Fruit fly (Drosophila melanogaster) ovary, adult (tissue): Measurements from ENCODE around the gene Axs.

Experiments used
- CG17801 ChIP-seq: fragments of 200-800 bp; optimal IDR thresholded peaks from 2 replicates; lab custom pipeline; 2019; ENCODE audit warnings: missing biosample characterization, mild to moderate bottlenecking, missing genetic modification characterization, moderate library complexity; ENCODE audit not compliant: partially characterized antibody

Gene Axs

DNA sequence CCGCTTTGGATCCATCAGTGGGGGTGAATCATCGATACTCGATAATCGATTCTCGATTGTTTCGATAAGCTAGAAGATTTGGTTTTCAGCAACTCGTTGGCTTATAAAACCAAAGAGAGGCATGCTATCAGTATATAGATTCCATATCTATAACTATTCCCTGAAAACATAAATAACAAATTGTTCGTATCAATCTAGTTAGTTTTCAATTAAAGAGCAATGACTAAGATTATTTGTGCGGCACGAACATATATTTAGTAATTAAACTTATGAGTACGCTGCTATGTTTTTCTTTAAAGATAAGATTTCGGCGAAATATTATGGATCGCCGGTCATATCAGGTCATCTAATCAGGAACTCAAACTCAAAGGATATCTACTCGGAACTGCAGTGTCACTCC lies 9.2 kb downstream of the Axs start:
- no peak for TF ChIP-seq CG17801 (GFP tag; lab: Kevin White, UChicago)

DNA sequence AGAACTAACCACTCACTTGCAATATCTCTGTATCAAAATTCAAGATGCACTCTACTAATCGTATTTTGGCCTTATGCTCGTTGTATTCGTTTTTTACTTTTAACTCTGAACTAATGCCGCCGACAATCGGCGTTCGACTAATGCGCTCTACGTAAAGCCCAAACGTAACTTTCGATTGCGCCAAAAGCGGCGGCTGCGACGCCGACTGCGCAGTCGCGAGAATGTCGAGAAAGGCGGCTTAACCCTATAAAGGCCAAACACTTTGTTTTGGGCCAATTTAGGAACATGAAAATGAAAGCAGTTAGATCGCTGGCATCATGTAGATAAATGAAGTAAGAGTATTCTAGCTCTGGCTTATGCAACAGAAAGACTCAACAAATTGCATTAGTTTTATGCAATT lies 10.8 kb downstream of the Axs start:
- no peak for TF ChIP-seq CG17801 (GFP tag; lab: Kevin White, UChicago)

DNA sequence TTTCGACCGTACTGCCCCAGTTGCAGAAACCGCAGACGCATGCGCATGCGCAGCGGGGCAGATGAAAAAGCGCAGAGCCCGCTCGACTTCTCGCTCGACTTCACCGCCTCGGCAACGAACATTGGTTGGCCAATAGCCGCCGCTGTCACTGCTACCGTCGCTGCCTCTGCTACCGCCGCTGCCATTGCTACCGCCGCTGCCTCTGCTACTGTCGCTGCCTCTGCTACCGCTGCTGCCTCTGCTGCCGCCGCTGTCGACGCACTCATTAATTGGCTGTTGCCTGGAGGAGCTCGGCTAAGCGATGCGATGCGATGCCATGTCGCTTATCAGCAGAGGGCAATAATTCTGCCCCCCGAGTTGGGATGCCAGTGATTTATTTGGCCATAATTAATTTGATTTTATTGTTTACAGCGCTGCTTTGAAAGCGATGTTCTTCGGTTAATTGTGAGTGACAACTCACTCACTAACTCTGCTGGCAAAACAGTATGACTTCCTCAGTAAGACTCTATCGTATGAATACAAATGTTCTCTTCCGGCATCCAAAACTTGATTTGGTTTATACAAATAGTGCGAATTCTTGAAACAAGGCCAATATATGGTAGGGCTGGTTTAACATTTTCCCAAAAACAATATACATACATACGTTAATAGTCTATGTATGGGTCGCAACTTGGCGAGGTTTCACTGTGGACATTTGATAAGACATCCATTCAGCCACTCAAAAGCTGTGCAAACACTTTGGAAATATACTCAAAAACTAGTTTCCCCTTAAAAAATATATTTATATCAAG lies 12.8 kb downstream of the Axs start:
- no peak for TF ChIP-seq CG17801 (GFP tag; lab: Kevin White, UChicago)

DNA sequence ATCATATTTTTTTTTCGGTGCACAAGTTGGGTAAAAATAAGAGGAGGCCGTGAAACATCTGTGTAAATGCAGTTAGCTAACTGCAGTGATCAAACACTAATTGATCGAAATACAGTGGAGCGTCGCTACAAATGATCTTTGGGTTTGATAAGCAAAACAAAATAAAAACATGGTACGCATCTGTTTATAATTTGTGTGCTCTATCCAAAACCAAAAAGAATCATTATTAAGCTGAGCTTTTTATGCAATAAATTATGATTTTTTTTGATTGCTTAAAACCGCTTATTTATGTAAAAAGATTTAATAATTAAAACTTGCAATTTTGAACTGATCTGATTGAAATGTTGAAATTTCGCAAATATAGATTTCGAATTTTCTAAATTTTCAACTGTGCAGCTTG lies 13.4 kb downstream of the Axs start:
- TF ChIP-seq CG17801 (GFP tag; lab: Kevin White, UChicago): no peak

DNA sequence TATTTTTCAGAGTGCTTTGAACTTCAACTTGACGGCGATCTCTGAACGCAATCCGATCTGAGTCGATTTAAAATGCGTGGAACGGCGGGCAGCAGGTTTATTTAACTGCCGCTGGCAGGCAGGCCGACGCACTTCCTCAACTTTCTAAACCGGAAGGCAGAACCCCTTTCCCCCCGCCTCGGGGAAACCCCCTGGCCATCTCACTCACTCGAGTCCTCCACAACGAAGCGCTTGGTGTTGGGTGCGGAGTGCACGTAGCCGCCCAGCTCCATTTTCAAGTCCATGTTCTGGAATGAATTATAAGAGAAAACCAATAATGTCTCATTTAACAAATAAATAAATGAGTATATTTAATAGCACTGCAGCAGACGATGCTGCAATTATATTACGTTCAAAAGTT lies 13.8 kb downstream of the Axs start:
- no peak for TF ChIP-seq CG17801 (GFP tag; lab: Kevin White, UChicago)

DNA sequence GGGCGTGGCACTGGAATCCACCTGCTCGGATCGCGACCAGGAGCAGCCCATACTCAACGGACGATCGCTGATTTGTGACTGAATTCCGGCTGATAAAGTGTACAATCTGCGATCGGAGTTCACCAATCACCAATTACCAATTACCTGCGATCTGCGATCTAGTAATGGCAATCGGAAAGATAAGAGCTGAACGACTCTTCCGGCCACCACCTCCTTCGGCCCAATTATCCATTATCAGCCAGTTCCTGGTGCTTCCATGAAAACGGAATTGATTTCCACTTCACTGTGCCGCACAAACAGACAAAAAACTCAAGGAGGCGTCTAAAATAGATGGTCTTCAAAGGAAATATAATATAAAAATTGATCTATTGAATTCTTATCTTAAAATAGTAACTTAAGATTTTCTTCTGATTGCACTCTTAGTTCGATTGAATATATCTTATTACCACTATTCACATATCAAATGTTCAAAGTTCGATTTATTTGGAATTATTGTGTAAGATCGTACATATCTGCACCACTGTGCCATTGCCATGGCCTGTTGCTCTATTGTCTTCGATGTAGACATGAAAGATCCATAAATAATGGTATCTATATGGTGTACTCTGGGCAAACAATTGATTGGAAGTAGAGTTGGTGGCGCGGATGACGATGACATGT lies 19.2 kb downstream of the Axs start, which contains the start of gene CG15865:
CG15865 (minus strand) TSS at position 51 of the 660 bp plus-strand sequence.
- TF ChIP-seq CG17801 (GFP tag; lab: Kevin White, UChicago): no peak

DNA sequence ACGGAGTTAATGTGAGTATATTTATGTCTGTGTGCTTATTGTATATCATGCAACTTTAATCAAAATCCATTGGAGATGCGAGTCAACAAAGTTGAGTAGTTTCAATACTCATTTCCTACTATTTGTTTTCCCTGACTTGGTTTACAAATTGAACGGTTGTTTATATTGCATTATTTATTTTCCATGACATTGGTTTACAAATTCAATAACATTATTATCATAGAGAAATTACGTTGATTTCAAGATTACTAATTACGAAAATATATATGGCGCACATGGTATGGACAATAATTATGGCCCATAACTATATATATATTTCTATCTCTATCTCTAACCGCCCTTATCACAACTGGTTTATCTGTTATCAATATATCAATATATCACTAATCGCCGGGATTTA lies 23.1 kb downstream of the Axs start:
- no peak for TF ChIP-seq CG17801 (GFP tag; lab: Kevin White, UChicago)

DNA sequence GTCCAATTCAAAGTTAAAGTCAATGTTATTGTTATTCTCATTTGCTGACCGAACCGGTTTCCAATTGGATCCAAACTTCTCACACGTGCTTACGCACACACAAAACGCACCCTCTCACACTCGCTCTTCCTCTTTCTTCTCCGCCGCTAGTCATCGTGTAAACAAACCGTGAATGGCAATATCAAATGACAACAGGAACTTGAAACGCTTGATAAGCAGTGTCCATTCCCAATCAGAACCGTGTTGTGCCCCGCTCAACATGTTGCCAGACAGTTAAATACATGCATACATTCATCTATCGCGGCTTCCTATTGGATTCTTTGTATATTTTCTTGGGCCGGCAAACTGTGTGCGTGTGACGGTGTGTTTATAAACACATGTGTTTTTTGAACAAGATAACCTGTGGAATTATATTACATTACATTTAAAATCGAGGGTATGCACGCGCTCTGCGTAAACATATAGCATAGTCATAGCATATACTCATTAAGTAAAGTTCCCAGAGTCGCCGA lies 27.9 kb downstream of the Axs start:
- TF ChIP-seq CG17801 (GFP tag; lab: Kevin White, UChicago): no peak

DNA sequence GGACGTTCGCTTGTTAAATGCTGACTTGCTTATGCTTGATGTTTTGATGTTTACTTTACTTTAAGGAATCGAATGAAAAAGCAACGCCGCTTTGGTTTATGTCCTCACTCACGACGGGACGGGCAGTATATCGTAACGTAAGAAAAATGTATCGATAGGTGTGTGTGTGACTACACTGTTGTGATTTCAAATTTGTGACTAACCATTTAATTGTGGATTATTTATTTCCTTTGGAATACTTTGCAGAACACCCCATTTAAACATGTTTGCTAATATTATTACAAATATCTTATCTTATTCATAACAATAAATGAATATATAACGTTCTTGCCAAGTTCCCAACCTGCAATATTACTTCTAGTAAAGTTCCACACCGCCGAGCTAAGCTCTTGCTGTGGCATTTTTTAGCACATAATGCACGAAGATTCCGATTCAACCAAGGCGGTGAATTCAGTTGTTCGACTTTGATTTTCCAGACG lies 28.7 kb downstream of the Axs start, which contains the start of the genes Nemp and r:
Nemp (minus strand) TSS at position 85 of the 479 bp plus-strand sequence.
r (plus strand) TSS at position 429 of the 479 bp plus-strand sequence.
- TF ChIP-seq CG17801 (GFP tag; lab: Kevin White, UChicago): no peak

DNA sequence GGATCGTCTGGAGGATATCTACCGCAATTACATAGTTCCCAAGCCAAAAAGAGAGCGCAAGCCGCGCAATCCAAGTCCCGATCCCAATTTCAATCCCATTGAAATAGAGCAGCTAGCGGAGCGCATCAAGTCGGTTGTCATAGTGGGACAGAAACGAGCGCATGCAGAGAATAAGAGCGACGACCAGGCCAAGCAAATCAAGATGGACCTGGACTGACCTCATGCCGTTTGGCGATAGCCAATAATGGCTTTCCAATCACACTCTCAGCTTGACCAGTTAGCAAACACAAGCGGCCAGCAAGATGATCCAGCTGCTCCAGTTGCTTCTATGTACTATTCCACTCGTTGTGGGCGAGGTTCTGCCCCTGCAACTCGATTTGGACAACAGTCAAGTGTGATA lies 32.1 kb downstream of the Axs start:
- no peak for TF ChIP-seq CG17801 (GFP tag; lab: Kevin White, UChicago)

DNA sequence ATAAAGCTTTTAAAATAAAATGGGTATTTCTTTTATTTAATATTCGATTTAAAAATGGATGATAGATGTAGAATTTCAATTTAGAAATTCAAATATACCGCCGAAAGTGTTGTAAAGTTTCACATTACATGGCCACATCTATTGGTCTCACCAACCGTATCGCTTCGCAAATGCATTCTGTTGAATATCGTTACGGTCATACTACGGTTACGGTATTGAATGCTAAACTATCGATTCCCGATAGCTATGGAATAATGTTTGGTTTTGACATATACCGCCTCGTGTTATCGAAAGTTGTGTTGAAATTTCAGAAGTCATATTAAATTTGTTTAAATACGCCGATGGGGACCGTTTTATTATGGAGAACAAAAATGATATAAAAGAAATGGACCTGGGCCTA lies 32.6 kb downstream of the Axs start, which contains the start of the genes CG32573 and CG42512:
CG32573 (plus strand) TSS at position 279 of the 400 bp plus-strand sequence.
CG42512 (plus strand) TSS at position 279 of the 400 bp plus-strand sequence.
- TF ChIP-seq CG17801 (GFP tag; lab: Kevin White, UChicago): no peak

DNA sequence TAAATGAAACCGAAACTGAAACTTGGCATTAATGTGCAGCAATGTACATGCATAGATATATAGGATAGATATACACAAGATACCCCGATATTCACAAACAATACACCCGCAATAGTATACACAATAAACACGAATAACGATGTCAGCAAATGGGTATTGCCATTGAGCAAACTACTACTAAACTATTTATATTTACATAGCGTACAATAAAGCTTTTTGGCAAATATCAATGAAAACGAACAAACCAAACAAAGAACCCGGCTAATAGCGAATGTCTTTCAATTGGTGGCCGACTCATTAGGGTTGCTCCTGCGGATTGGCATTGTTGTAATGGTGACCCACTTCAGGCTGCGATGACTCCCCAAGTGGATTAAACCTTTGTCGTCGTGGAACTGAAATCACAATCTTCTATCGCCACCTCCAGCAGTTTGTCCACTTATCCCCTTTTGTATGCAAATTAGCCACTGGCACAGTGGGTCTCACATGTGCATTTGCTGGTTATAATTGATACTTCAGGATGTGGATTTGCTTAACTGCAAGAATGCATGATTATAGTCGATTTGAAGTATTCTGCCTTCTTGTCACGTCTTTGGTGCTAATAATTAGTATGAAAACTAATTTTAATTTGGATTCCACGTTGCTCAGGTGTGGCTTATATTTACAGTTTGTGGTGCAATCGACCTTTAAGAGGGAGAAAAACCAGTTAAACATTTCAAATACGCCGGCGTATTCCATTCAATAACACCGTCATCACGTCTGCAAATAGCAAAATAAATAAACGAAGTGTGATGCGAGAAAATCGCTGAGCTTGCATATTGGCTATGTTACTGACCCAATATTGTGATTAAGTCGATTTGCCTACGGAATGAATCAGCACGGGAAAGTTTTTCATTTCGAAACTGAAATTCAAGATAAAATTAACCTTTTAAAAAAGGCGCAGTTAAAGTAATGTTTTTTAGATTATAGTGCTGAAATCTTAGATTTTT lies 33.3 kb downstream of the Axs start:
- TF ChIP-seq CG17801 (GFP tag; lab: Kevin White, UChicago): no peak

DNA sequence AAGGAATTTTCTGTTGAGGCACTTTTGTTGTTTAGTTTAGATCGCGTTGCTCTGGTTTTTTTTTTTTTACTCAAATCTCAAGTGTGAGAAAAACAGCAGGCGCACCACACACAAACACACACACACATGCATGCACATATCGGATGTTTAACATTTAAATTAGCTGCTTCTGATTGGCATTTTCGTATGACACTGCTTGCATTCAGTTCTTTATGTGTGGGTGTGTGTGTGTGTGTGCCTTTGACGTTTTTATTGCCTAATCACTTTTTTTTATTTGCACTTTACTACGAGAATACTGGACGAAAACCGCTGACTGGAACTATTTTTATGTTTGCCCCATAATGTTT lies 35.3 kb downstream of the Axs start:
- TF ChIP-seq CG17801 (GFP tag; lab: Kevin White, UChicago): no peak

DNA sequence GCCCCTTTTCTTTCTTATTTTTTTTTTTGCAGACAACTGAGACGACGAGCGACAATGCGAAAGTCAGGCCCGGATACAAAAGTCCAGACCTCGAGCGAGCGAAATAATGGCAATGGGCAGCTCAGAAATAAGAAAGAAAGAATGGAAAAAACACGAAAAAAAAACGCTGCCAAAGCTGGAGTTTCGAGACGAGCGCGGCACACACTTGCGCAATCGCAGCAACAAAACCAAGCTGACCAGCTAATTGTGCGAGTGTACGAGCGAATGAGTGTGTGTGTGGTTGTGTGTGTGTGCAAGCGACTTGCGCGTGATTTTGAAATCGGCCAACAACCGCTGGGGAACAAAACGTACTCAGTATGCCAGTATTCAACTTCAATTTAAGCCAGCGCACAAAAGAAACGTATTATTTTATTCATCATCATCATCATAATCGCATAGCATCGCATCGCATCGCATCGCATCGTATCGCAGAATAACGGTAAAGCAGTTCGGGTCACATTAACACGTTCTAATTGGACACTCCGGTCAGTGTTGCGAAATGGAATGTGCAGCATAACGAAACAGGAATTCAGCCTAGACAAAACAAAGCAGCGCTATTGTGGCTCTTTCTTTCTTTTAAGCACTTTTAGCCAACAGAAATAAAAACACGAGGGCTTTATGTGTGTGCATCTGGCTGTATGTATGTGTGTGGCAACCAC lies 35.8 kb downstream of the Axs start:
- TF ChIP-seq CG17801 (GFP tag; lab: Kevin White, UChicago): no peak
